Fruit fly (Drosophila melanogaster) whole organism, adult: ENCODE measurements around the gene bab1.
A peak's percentile ranks its signal among the peaks of the same experiment; 100 is the strongest.

Experiments
- CG11617 ChIP-seq: fragments of 200-800 bp; sonication (Bioruptor generic); optimal IDR thresholded peaks from 2 replicates; lab custom pipeline; 2017; ENCODE audit warnings: mild to moderate bottlenecking, missing biosample characterization, missing genetic modification reagents, missing genetic modification characterization
- CG12768 ChIP-seq: fragments of 200-800 bp; sonication (Bioruptor generic); optimal IDR thresholded peaks from 2 replicates; lab custom pipeline; 2017; ENCODE audit warnings: missing biosample characterization, missing genetic modification characterization, mild to moderate bottlenecking, moderate library complexity, missing genetic modification reagents
- CG14711 ChIP-seq: fragments of 200-800 bp; sonication (Bioruptor generic); optimal IDR thresholded peaks from 2 replicates; lab custom pipeline; 2018; ENCODE audit warnings: missing biosample characterization, mild to moderate bottlenecking, missing genetic modification characterization, moderate library complexity
- CG1620 ChIP-seq: fragments of 200-800 bp; sonication (Bioruptor generic); optimal IDR thresholded peaks from 2 replicates; lab custom pipeline; 2016; ENCODE audit warnings: missing biosample characterization, missing genetic modification characterization
- CG33017 ChIP-seq: fragments of 200-800 bp; sonication (Bioruptor generic); optimal IDR thresholded peaks from 2 replicates; lab custom pipeline; 2018; ENCODE audit warnings: missing biosample characterization, mild to moderate bottlenecking, missing genetic modification characterization, moderate library complexity
- CG5204 ChIP-seq: fragments of 200-800 bp; sonication (Bioruptor generic); optimal IDR thresholded peaks from 2 replicates; lab custom pipeline; 2016; ENCODE audit warnings: missing biosample characterization, missing genetic modification characterization
- CG7045 ChIP-seq: fragments of 200-800 bp; sonication (Bioruptor generic); optimal IDR thresholded peaks from 2 replicates; lab custom pipeline; 2017; ENCODE audit warnings: missing biosample characterization, mild to moderate bottlenecking, missing genetic modification characterization
- CG7101 ChIP-seq: fragments of 200-800 bp; sonication (Bioruptor generic); optimal IDR thresholded peaks from 2 replicates; lab custom pipeline; 2018; ENCODE audit warnings: missing biosample characterization, mild to moderate bottlenecking, missing genetic modification characterization, moderate library complexity
- Clk ChIP-seq: fragments of 200-800 bp; sonication (Bioruptor generic); optimal IDR thresholded peaks from 2 replicates; lab custom pipeline; 2017; ENCODE audit warnings: missing biosample characterization, missing genetic modification characterization
- Crg-1 ChIP-seq: fragments of 200-800 bp; sonication (Bioruptor generic); optimal IDR thresholded peaks from 2 replicates; lab custom pipeline; 2016; ENCODE audit warnings: missing biosample characterization, missing genetic modification characterization
- Hr96 ChIP-seq: fragments of 200-800 bp; sonication (Bioruptor generic); optimal IDR thresholded peaks from 2 replicates; lab custom pipeline; 2016; ENCODE audit warnings: missing biosample characterization, missing genetic modification characterization
- Mnt ChIP-seq: fragments of 200-800 bp; sonication (Bioruptor generic); optimal IDR thresholded peaks from 2 replicates; lab custom pipeline; 2016; ENCODE audit warnings: missing biosample characterization, mild to moderate bottlenecking, missing genetic modification characterization
- bab1 ChIP-seq: fragments of 200-800 bp; sonication (Bioruptor generic); optimal IDR thresholded peaks from 3 replicates; lab custom pipeline; 2019; ENCODE audit warnings: missing biosample characterization, mild to moderate bottlenecking, missing genetic modification characterization, moderate library complexity
- cic ChIP-seq: fragments of 200-800 bp; sonication (Bioruptor generic); optimal IDR thresholded peaks from 2 replicates; lab custom pipeline; 2017; ENCODE audit warnings: missing biosample characterization, mild to moderate bottlenecking, missing genetic modification characterization, moderate library complexity
- cnc ChIP-seq, 2 experiments: fragments of >200 bp; optimal IDR thresholded peaks; 2 replicates each; lab custom pipeline; 2017
- kay ChIP-seq: fragments of 200-800 bp; sonication (Bioruptor generic); peaks from one replicate; lab custom pipeline; 2016; ENCODE audit warnings: missing biosample characterization, missing genetic modification characterization, borderline replicate concordance
- ovo ChIP-seq: fragments of 200-800 bp; sonication (Bioruptor generic); optimal IDR thresholded peaks from 2 replicates; lab custom pipeline; 2016; ENCODE audit warnings: missing biosample characterization, missing genetic modification characterization
- pad ChIP-seq: fragments of 200-800 bp; sonication (Bioruptor generic); optimal IDR thresholded peaks from 3 replicates; lab custom pipeline; 2017; ENCODE audit warnings: missing biosample characterization, missing genetic modification characterization, mild to moderate bottlenecking, moderate library complexity, missing genetic modification reagents
- tj ChIP-seq: fragments of 200-800 bp; sonication (Bioruptor generic); optimal IDR thresholded peaks from 3 replicates; lab custom pipeline; 2017; ENCODE audit warnings: missing biosample characterization, mild to moderate bottlenecking, missing genetic modification characterization, moderate library complexity
- toe ChIP-seq: fragments of 200-800 bp; sonication (Bioruptor generic); optimal IDR thresholded peaks from 2 replicates; lab custom pipeline; 2016; ENCODE audit warnings: missing biosample characterization, missing genetic modification characterization

Gene bab1

DNA sequence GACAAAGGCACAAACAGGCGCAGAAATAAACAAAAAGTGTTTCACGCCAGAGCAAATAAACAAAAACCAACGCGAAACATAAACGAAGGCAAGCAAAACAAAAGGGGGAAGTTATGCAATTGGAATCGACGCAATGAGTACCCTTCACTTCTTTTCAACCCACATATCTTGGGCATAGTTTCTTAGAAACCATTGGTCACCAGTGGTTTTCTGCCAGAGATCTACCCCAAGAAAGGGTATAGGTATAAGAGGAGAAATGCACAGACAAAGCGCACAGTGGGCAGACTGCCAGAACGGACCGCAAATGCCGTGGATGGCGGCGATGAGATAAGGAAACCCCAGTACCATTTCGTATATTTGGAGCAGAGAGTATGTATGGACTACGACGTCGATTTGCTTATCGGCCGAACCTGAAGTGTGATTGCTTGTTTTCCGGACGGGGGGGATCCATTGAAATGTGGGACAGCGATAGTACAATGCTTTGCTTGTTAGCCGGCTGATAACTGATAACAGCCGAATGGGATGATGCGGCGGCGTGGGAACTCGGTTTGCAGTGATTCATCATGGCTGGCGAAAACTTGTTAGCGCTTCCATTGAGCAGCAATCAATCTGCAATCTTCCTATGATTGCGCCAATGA is 69.9 kb downstream of the bab1 start:
- no peak for TF ChIP-seq cnc (optimal IDR thresholded peaks at IDR 0.05; lab: Kevin White, UChicago)
- no peak for TF ChIP-seq CG33017 (tag; lab: Kevin White, UChicago)
- no peak for TF ChIP-seq Hr96
- no peak for TF ChIP-seq CG14711 (tag; lab: Kevin White, UChicago)
- TF ChIP-seq toe, result no peak
- TF ChIP-seq kay (GFP tag; lab: Kevin White, UChicago), result no peak
- no peak for TF ChIP-seq CG11617 (GFP tag; lab: Kevin White, UChicago)
- peak; percentile 70 for TF ChIP-seq cic (GFP tag; lab: Kevin White, UChicago)
- TF ChIP-seq bab1 (GFP tag; lab: Kevin White, UChicago), result no peak
- TF ChIP-seq tj (GFP tag; lab: Kevin White, UChicago), result no peak
- peak; percentile 8 for TF ChIP-seq Mnt
- no peak for TF ChIP-seq CG12768
- no peak for TF ChIP-seq CG7101 (tag; lab: Kevin White, UChicago)
- TF ChIP-seq ovo (GFP tag; lab: Kevin White, UChicago), result no peak
- TF ChIP-seq CG7045 (GFP tag; lab: Kevin White, UChicago), result peak; percentile 0
- no peak for TF ChIP-seq CG1620 (GFP tag; lab: Kevin White, UChicago)
- TF ChIP-seq pad, result peak; percentile 1
- no peak for TF ChIP-seq Crg-1 (GFP tag; lab: Kevin White, UChicago)
- no peak for TF ChIP-seq CG5204 (GFP tag; lab: Kevin White, UChicago)
- TF ChIP-seq Clk, result no peak

- TF ChIP-seq CG33017 (tag; lab: Kevin White, UChicago), result no peak
- no peak for TF ChIP-seq CG12768
- TF ChIP-seq cnc (optimal IDR thresholded peaks at IDR 0.05; lab: Kevin White, UChicago), result no peak
- no peak for TF ChIP-seq Mnt
- TF ChIP-seq toe, result no peak
- TF ChIP-seq CG14711 (tag; lab: Kevin White, UChicago), result peak; percentile 17
- peak; percentile 18 for TF ChIP-seq CG7101 (tag; lab: Kevin White, UChicago)
Observed at dm6 chr3L:1029610-1030284, 71.1 kb downstream of the bab1 start.

DNA sequence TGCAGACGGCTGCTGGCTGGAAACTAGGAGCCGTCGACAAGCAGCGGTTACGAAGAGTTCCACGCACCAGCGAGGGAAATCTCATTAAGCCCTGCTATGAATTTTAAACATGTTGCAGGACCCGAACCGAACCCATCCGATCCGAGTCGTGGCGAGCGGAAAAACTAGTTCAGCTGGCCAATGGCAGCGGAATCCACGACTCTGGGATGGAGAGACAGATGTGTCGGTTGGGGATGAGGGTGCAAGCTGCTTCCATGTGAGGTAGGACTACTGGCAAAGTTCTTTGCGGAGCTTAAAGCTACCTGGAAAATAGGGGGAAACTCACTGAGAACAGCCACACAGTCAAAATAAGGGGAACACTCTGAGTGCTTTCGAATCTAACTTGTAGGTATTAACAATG is 77.2 kb downstream of the bab1 start:
- TF ChIP-seq tj (GFP tag; lab: Kevin White, UChicago) (no peak), Mnt (no peak), ovo (GFP tag; lab: Kevin White, UChicago) (no peak), CG5204 (GFP tag; lab: Kevin White, UChicago) (no peak), CG1620 (GFP tag; lab: Kevin White, UChicago) (no peak), CG7101 (tag; lab: Kevin White, UChicago) (no peak), Crg-1 (GFP tag; lab: Kevin White, UChicago) (no peak), CG14711 (tag; lab: Kevin White, UChicago) (no peak), Hr96 (no peak), cic (GFP tag; lab: Kevin White, UChicago) (no peak), pad (no peak), cnc (optimal IDR thresholded peaks at IDR 0.05; lab: Kevin White, UChicago) (no peak), bab1 (GFP tag; lab: Kevin White, UChicago) (no peak), CG7045 (GFP tag; lab: Kevin White, UChicago) (no peak)

dm6 chr3L:1022783-1023182 is 78.1 kb downstream of the bab1 start:
- TF ChIP-seq toe (no peak), Hr96 (no peak), bab1 (GFP tag; lab: Kevin White, UChicago) (peak; percentile 7), CG12768 (peak; percentile 18)

DNA sequence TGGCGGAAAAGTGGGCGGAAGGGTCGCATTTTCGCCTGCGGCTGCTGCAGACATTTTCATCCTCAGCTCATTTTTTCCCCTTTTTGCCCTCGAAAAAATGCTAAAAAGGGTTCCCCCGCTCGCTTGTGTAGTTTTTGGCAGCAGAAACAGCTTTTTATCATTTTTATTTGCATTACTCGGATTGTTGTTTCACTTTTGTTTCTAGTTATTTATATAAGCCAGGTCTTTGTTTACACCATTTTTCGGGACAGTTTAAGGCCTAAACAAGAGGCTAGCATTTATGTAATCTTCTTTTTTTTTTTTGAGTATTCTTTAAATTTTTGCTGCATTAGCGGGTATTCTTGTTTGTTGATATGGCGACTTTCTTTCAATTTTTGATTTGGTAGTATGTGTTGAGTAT is 78.7 kb downstream of the bab1 start:
- TF ChIP-seq toe (no peak), tj (GFP tag; lab: Kevin White, UChicago) (no peak), CG33017 (tag; lab: Kevin White, UChicago) (no peak), CG12768 (no peak), CG5204 (GFP tag; lab: Kevin White, UChicago) (no peak), CG1620 (GFP tag; lab: Kevin White, UChicago) (no peak), Crg-1 (GFP tag; lab: Kevin White, UChicago) (no peak), bab1 (GFP tag; lab: Kevin White, UChicago) (no peak), Clk (no peak), CG14711 (tag; lab: Kevin White, UChicago) (no peak), cnc (optimal IDR thresholded peaks at IDR 0.05; lab: Kevin White, UChicago) (no peak), cic (GFP tag; lab: Kevin White, UChicago) (no peak), Hr96 (no peak), pad (no peak), CG11617 (GFP tag; lab: Kevin White, UChicago) (no peak), Mnt (no peak), kay (GFP tag; lab: Kevin White, UChicago) (no peak), CG7101 (tag; lab: Kevin White, UChicago) (no peak)

DNA sequence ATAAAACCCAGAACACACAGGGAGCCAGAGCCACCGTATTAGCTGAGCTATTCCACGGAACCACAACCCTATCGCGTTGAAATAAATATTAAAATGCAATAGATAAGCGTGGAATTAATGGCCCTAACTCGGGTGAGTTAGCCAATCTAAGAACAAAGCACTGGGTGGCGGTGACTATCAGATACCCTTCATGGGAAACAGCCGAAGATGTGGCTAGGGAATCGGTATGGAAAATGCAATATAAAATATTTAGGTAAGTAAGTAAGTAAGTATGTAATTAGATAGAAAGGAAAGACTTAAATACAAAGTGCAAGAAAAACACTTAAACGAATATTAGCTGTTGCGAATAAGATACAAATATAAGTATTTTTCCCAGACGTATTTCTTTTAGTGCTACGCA is 79.2 kb downstream of the bab1 start:
- no peak for TF ChIP-seq Mnt
- no peak for TF ChIP-seq Hr96
- no peak for TF ChIP-seq pad
- TF ChIP-seq toe, result no peak
- no peak for TF ChIP-seq tj (GFP tag; lab: Kevin White, UChicago)
- TF ChIP-seq Crg-1 (GFP tag; lab: Kevin White, UChicago), result no peak
- no peak for TF ChIP-seq CG5204 (GFP tag; lab: Kevin White, UChicago)
- TF ChIP-seq CG12768, result no peak
- TF ChIP-seq CG33017 (tag; lab: Kevin White, UChicago), result no peak
- no peak for TF ChIP-seq Clk
- TF ChIP-seq CG7101 (tag; lab: Kevin White, UChicago), result no peak
- no peak for TF ChIP-seq CG11617 (GFP tag; lab: Kevin White, UChicago)
- TF ChIP-seq cic (GFP tag; lab: Kevin White, UChicago), result no peak
- no peak for TF ChIP-seq ovo (GFP tag; lab: Kevin White, UChicago)
- no peak for TF ChIP-seq CG1620 (GFP tag; lab: Kevin White, UChicago)
- no peak for TF ChIP-seq cnc (optimal IDR thresholded peaks at IDR 0.05; lab: Kevin White, UChicago)
- no peak for TF ChIP-seq kay (GFP tag; lab: Kevin White, UChicago)
- no peak for TF ChIP-seq CG14711 (tag; lab: Kevin White, UChicago)
- TF ChIP-seq CG7045 (GFP tag; lab: Kevin White, UChicago), result no peak
- no peak for TF ChIP-seq bab1 (GFP tag; lab: Kevin White, UChicago)
